Fruit fly (Drosophila melanogaster) whole organism, embryonic: Measurements from ENCODE around the gene CG6659.
A peak's percentile ranks its signal among the peaks of the same experiment; 100 is the strongest.

ENCODE experiments used
- Adf1 ChIP-seq: fragments of 200-800 bp; sonication (Bioruptor generic); IDR thresholded peaks from 2 replicates; pipeline ENCODE4 v1.3.6; 2022; ENCODE audit warnings: missing biosample characterization, missing genetic modification characterization
- Antp ChIP-seq: fragments of 200-800 bp; sonication (Bioruptor generic); optimal IDR thresholded peaks from 3 replicates; lab custom pipeline; 2016; ENCODE audit warnings: missing biosample characterization, missing genetic modification characterization
- Awh ChIP-seq: fragments of 200-800 bp; sonication (Bioruptor generic); IDR thresholded peaks from 2 replicates; pipeline ENCODE4, ENCODE4 v1.3.6; 2022; ENCODE audit warnings: missing biosample characterization, missing genetic modification characterization
- CG12219 ChIP-seq: fragments of 200-800 bp; sonication (Bioruptor generic); optimal IDR thresholded peaks from 3 replicates; lab custom pipeline; 2018; ENCODE audit warnings: missing biosample characterization, mild to moderate bottlenecking, missing genetic modification characterization
- CG13296 ChIP-seq: fragments of 200-800 bp; sonication (Bioruptor generic); optimal IDR thresholded peaks from 3 replicates; lab custom pipeline; 2018; ENCODE audit warnings: missing biosample characterization, mild to moderate bottlenecking, missing genetic modification characterization
- CG13775 ChIP-seq: fragments of 200-800 bp; sonication (Bioruptor generic); optimal IDR thresholded peaks from 3 replicates; lab custom pipeline; 2017; ENCODE audit warnings: missing biosample characterization, mild to moderate bottlenecking, missing genetic modification characterization
- CG17361 ChIP-seq: fragments of 200-800 bp; sonication (Bioruptor generic); IDR thresholded peaks from 3 replicates; pipeline ENCODE4 v1.3.6; 2022; ENCODE audit warnings: missing biosample characterization, missing genetic modification characterization
- CG32767 ChIP-seq: fragments of 200-800 bp; sonication (Bioruptor generic); IDR thresholded peaks from 2 replicates; pipeline ENCODE4 v1.3.6; 2022; ENCODE audit warnings: missing biosample characterization, missing genetic modification characterization
- CG4328 ChIP-seq: fragments of 200-800 bp; sonication (Bioruptor generic); optimal IDR thresholded peaks from 3 replicates; lab custom pipeline; 2017; ENCODE audit warnings: missing biosample characterization, missing genetic modification reagents, missing genetic modification characterization
- CG6272 ChIP-seq: fragments of 200-800 bp; sonication (Bioruptor generic); IDR thresholded peaks from 2 replicates; pipeline ENCODE4 v1.3.6; 2022; ENCODE audit warnings: missing biosample characterization, missing genetic modification characterization
- CG6689 ChIP-seq: fragments of 200-800 bp; sonication (Bioruptor generic); IDR thresholded peaks from 2 replicates; pipeline ENCODE4 v1.3.6; 2022; ENCODE audit warnings: missing biosample characterization, missing genetic modification characterization
- CG7839 ChIP-seq: fragments of 200-800 bp; sonication (Bioruptor generic); optimal IDR thresholded peaks from 3 replicates; lab custom pipeline; 2018; ENCODE audit warnings: missing biosample characterization, mild to moderate bottlenecking, missing genetic modification characterization, moderate library complexity
- CG7963 ChIP-seq: fragments of 200-800 bp; sonication (Bioruptor generic); IDR thresholded peaks from 3 replicates; pipeline ENCODE4 v1.3.6; 2022; ENCODE audit warnings: missing biosample characterization, missing genetic modification characterization; ENCODE audit not compliant: partially characterized antibody
- CG8281 ChIP-seq: fragments of 200-800 bp; sonication (Bioruptor generic); optimal IDR thresholded peaks from 2 replicates; lab custom pipeline; 2018; ENCODE audit warnings: missing biosample characterization, mild to moderate bottlenecking, missing genetic modification characterization, moderate library complexity
- CG8290 ChIP-seq, 3 experiments: fragments of 200-800 bp; sonication (Bioruptor generic); optimal IDR thresholded peaks; 2 replicates each; lab custom pipeline; 2016 to 2019; ENCODE audit warnings: missing biosample characterization in 3 of 3, missing genetic modification characterization in 3 of 3, mild to moderate bottlenecking in 2 of 3, moderate library complexity in 1 of 3
- CG8359 ChIP-seq: fragments of 200-800 bp; sonication (Bioruptor generic); optimal IDR thresholded peaks from 2 replicates; lab custom pipeline; 2017; ENCODE audit warnings: missing biosample characterization, mild to moderate bottlenecking, missing genetic modification characterization, borderline replicate concordance
- Camta ChIP-seq: fragments of 200-800 bp; sonication (Bioruptor generic); optimal IDR thresholded peaks from 2 replicates; lab custom pipeline; 2016; ENCODE audit warnings: missing biosample characterization, missing genetic modification characterization
- Dll ChIP-seq: fragments of 200-800 bp; sonication (Bioruptor generic); IDR thresholded peaks from 4 replicates; pipeline ENCODE4 v1.3.6; 2022; ENCODE audit warnings: missing biosample characterization, missing genetic modification characterization; ENCODE audit not compliant: partially characterized antibody
- E2f1 ChIP-seq: fragments of 200-800 bp; sonication (Bioruptor generic); IDR thresholded peaks from 2 replicates; pipeline ENCODE4 v1.3.6; 2022; ENCODE audit warnings: missing biosample characterization, missing genetic modification characterization
- GATAe ChIP-seq: fragments of 200-800 bp; sonication (Bioruptor generic); conservative IDR thresholded peaks from 2 replicates; pipeline ENCODE4 v1.3.6; 2022; ENCODE audit warnings: missing biosample characterization, missing genetic modification characterization
- HLH3B ChIP-seq: fragments of 200-800 bp; sonication (Bioruptor generic); IDR thresholded peaks from 2 replicates; pipeline ENCODE4 v1.3.6; 2022; ENCODE audit warnings: missing biosample characterization, missing genetic modification characterization
- Hr78 ChIP-seq, 2 experiments: fragments of 200-800 bp in 1 of 2; fragments of >200 bp in 1 of 2; sonication (Bioruptor generic) in 1 of 2; optimal IDR thresholded peaks; 2 replicates each; lab custom pipeline; 2017 to 2019; ENCODE audit warnings: missing biosample characterization in 2 of 2, missing genetic modification characterization in 2 of 2, mild to moderate bottlenecking in 1 of 2, moderate library complexity in 1 of 2
- Lhr ChIP-seq: fragments of 200-800 bp; sonication (Bioruptor generic); optimal IDR thresholded peaks from 3 replicates; lab custom pipeline; 2017; ENCODE audit warnings: mild to moderate bottlenecking, missing biosample characterization, missing genetic modification reagents, missing genetic modification characterization
- Lpt ChIP-seq: fragments of >200 bp; optimal IDR thresholded peaks from 2 replicates; lab custom pipeline; 2018; ENCODE audit warnings: missing biosample characterization, missing genetic modification characterization
- MESR4 ChIP-seq: fragments of 200-800 bp; sonication (Bioruptor generic); optimal IDR thresholded peaks from 2 replicates; lab custom pipeline; 2018; ENCODE audit warnings: missing biosample characterization, mild to moderate bottlenecking, missing genetic modification characterization, moderate library complexity
- Meics ChIP-seq: fragments of 200-800 bp; sonication (Bioruptor generic); optimal IDR thresholded peaks from 2 replicates; lab custom pipeline; 2017; ENCODE audit warnings: missing biosample characterization, mild to moderate bottlenecking, missing genetic modification characterization
- Nf-YC ChIP-seq: fragments of 200-800 bp; optimal IDR thresholded peaks from 3 replicates; lab custom pipeline; 2019; ENCODE audit warnings: missing biosample characterization, mild to moderate bottlenecking, missing genetic modification characterization, moderate library complexity
- TFAM ChIP-seq: fragments of 200-800 bp; sonication (Bioruptor generic); optimal IDR thresholded peaks from 2 replicates; lab custom pipeline; 2017; ENCODE audit warnings: missing biosample characterization, missing genetic modification characterization, inconsistent platforms
- Tbp ChIP-seq: fragments of >200 bp; optimal IDR thresholded peaks from 2 replicates; lab custom pipeline; 2018; ENCODE audit warnings: missing biosample characterization, missing genetic modification characterization
- abd-A ChIP-seq: fragments of 200-800 bp; sonication (Bioruptor generic); optimal IDR thresholded peaks from 3 replicates; lab custom pipeline; 2019; ENCODE audit warnings: missing biosample characterization, mild to moderate bottlenecking, missing genetic modification characterization, moderate library complexity
- cato ChIP-seq: fragments of 200-800 bp; sonication (Bioruptor generic); optimal IDR thresholded peaks from 2 replicates; lab custom pipeline; 2016; ENCODE audit warnings: missing biosample characterization, missing genetic modification characterization, borderline replicate concordance
- ftz-f1 ChIP-seq: fragments of 200-800 bp; sonication (Bioruptor generic); optimal IDR thresholded peaks from 2 replicates; lab custom pipeline; 2016; ENCODE audit warnings: missing biosample characterization, missing genetic modification characterization
- gce ChIP-seq: fragments of 200-800 bp; sonication (Bioruptor generic); IDR thresholded peaks from 3 replicates; pipeline ENCODE4 v1.3.6; 2022; ENCODE audit warnings: missing biosample characterization, missing genetic modification characterization
- gcm2 ChIP-seq: fragments of 200-800 bp; sonication (Bioruptor generic); optimal IDR thresholded peaks from 2 replicates; lab custom pipeline; 2016; ENCODE audit warnings: missing biosample characterization, missing genetic modification characterization
- h ChIP-seq: fragments of >200 bp; optimal IDR thresholded peaks from 2 replicates; lab custom pipeline; 2017
- insv ChIP-seq, 2 experiments: fragments of 200-800 bp; sonication (Bioruptor generic); optimal IDR thresholded peaks; 3 replicates each; lab custom pipeline; 2016 to 2018; ENCODE audit warnings: missing biosample characterization in 2 of 2, missing genetic modification characterization in 2 of 2
- jigr1 ChIP-seq: fragments of 200-800 bp; sonication (Bioruptor generic); IDR thresholded peaks from 3 replicates; pipeline ENCODE4 v1.3.6; 2022; ENCODE audit warnings: missing biosample characterization, missing genetic modification characterization
- nerfin-1 ChIP-seq: fragments of 200-800 bp; sonication (Bioruptor generic); optimal IDR thresholded peaks from 3 replicates; lab custom pipeline; 2019; ENCODE audit warnings: missing biosample characterization, mild to moderate bottlenecking, missing genetic modification characterization, moderate library complexity
- nom ChIP-seq: fragments of 200-800 bp; sonication (Bioruptor generic); optimal IDR thresholded peaks from 2 replicates; lab custom pipeline; 2017; ENCODE audit warnings: missing biosample characterization, missing genetic modification characterization, mild to moderate bottlenecking, moderate library complexity, missing genetic modification reagents
- pnt ChIP-seq: fragments of 200-800 bp; sonication (Bioruptor generic); optimal IDR thresholded peaks from 3 replicates; lab custom pipeline; 2016; ENCODE audit warnings: missing biosample characterization, missing genetic modification characterization
- pzg ChIP-seq: fragments of 200-800 bp; sonication (Bioruptor generic); optimal IDR thresholded peaks from 3 replicates; lab custom pipeline; 2018; ENCODE audit warnings: missing biosample characterization, mild to moderate bottlenecking, missing genetic modification characterization, moderate library complexity
- sima ChIP-seq: fragments of 200-800 bp; sonication (Bioruptor generic); optimal IDR thresholded peaks from 2 replicates; lab custom pipeline; 2016; ENCODE audit warnings: missing biosample characterization, missing genetic modification characterization
- sisA ChIP-seq: fragments of 200-800 bp; sonication (Bioruptor generic); IDR thresholded peaks from 2 replicates; pipeline ENCODE4 v1.3.6; 2022; ENCODE audit warnings: missing biosample characterization, missing genetic modification characterization
- sna ChIP-seq: fragments of 200-800 bp; sonication (Bioruptor generic); IDR thresholded peaks from 2 replicates; pipeline ENCODE4 v1.3.6; 2022; ENCODE audit warnings: missing biosample characterization, missing genetic modification characterization; ENCODE audit not compliant: partially characterized antibody
- sob ChIP-seq: fragments of 200-800 bp; sonication (Bioruptor generic); IDR thresholded peaks from 2 replicates; pipeline ENCODE4 v1.3.6; 2022; ENCODE audit warnings: missing biosample characterization, missing genetic modification characterization
- sqz ChIP-seq: fragments of 200-800 bp; sonication (Bioruptor generic); optimal IDR thresholded peaks from 3 replicates; lab custom pipeline; 2018; ENCODE audit warnings: missing biosample characterization, mild to moderate bottlenecking, missing genetic modification characterization
- tgo ChIP-seq: fragments of 200-800 bp; sonication (Bioruptor generic); IDR thresholded peaks from 3 replicates; pipeline ENCODE4 v1.3.6; 2022; ENCODE audit warnings: missing biosample characterization, missing genetic modification characterization
- usp ChIP-seq: fragments of >200 bp; optimal IDR thresholded peaks from 2 replicates; lab custom pipeline; 2017; ENCODE audit warnings: missing biosample characterization, missing genetic modification characterization
- vfl ChIP-seq: fragments of 200-800 bp; sonication (Bioruptor generic); optimal IDR thresholded peaks from 2 replicates; lab custom pipeline; 2016; ENCODE audit warnings: missing biosample characterization, missing genetic modification characterization
- wek ChIP-seq: fragments of 200-800 bp; sonication (Bioruptor generic); optimal IDR thresholded peaks from 3 replicates; lab custom pipeline; 2018; ENCODE audit warnings: missing biosample characterization, mild to moderate bottlenecking, missing genetic modification characterization, moderate library complexity

CG6659 gene

DNA sequence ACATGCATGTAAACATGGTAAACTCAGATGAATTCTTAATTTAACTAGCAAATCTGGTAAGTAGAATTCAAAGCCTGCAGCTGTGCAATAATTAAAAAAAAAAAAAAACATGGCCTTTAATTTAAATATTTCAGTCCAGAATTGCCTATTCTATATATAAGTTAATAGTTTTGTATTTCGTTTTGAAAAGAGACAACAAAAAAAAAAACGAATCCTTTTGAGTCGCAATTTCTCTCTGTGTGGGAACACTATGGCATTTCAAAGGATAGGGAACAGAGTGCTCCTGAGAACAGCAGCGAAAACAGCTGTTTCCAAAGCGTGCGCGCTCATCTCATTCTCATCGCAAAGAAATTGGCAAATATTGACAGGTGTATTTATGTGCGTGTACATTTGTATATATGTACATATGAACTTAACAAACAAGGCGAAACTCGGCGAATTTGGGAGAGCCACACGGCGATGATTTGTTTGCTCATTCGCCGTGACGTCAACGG lies 11.3 kb downstream of the CG6659 start (continued):
- TF ChIP-seq nerfin-1 (peak; percentile 40), ftz-f1 (GFP tag; lab: Kevin White, UChicago) (no peak), CG8359 (no peak), tgo (GFP tag; lab: Robert Waterston, UW) (peak; percentile 61), pzg (GFP tag; lab: Kevin White, UChicago) (no peak), sqz (GFP tag; lab: Kevin White, UChicago) (no peak), abd-A (tag; lab: Kevin White, UChicago) (no peak), sob (GFP tag; lab: Robert Waterston, UW) (no peak; the same call in none of the 2 replicates), gcm2 (GFP tag; lab: Kevin White, UChicago) (no peak), Antp (GFP tag; lab: Kevin White, UChicago) (no peak), gce (GFP tag; lab: Robert Waterston, UW) (no peak), CG7839 (tag; lab: Kevin White, UChicago) (peak; percentile 72), nom (GFP tag; lab: Kevin White, UChicago) (no peak), CG7963 (GFP tag; lab: Robert Waterston, UW) (no peak), jigr1 (GFP tag; lab: Robert Waterston, UW) (no peak), CG17361 (GFP tag; lab: Robert Waterston, UW) (peak; percentile 35; the same call in 1 of the 3 replicates), HLH3B (GFP tag; lab: Robert Waterston, UW) (no peak), CG4328 (no peak), wek (peak; percentile 19), insv (GFP tag; optimal IDR thresholded peaks at IDR 0.05; lab: Kevin White, UChicago) (no peak), CG13775 (GFP tag; lab: Kevin White, UChicago) (peak; percentile 67), h (no peak), Tbp (GFP tag; lab: Kevin White, UChicago) (no peak), CG8290 (GFP tag; optimal IDR thresholded peaks at IDR 0.05; lab: Kevin White, UChicago) (peak; percentile 16), CG8290 (tag; optimal IDR thresholded peaks at IDR 0.05; lab: Kevin White, UChicago) (peak in 1 of 2 experiments; percentile 87), Nf-YC (tag; lab: Kevin White, UChicago) (peak; percentile 19), Adf1 (GFP tag; lab: Robert Waterston, UW) (peak; percentile 26; the same call in 1 of the 2 replicates), CG6689 (GFP tag; lab: Robert Waterston, UW) (peak; percentile 65), Meics (GFP tag; lab: Kevin White, UChicago) (peak; percentile 59), CG32767 (GFP tag; lab: Robert Waterston, UW) (peak; percentile 60; the same call in 1 of the 2 replicates), sima (GFP tag; lab: Kevin White, UChicago) (no peak), CG13296 (GFP tag; lab: Kevin White, UChicago) (peak; percentile 54), Lhr (no peak), cato (GFP tag; lab: Kevin White, UChicago) (peak; percentile 20), Awh (GFP tag; lab: Robert Waterston, UW) (no peak), CG6272 (GFP tag; lab: Robert Waterston, UW) (no peak), vfl (GFP tag; lab: Kevin White, UChicago) (peak; percentile 23), Camta (GFP tag; lab: Kevin White, UChicago) (peak; percentile 43), Lpt (GFP tag; lab: Kevin White, UChicago) (no peak), TFAM (GFP tag; lab: Kevin White, UChicago) (no peak), pnt (GFP tag; lab: Kevin White, UChicago) (peak; percentile 43), usp (GFP tag; lab: Kevin White, UChicago) (no peak), sna (GFP tag; lab: Robert Waterston, UW) (no peak), sisA (peak; percentile 67), Dll (GFP tag; lab: Robert Waterston, UW) (no peak), CG8281 (tag; lab: Kevin White, UChicago) (no peak), CG12219 (GFP tag; lab: Kevin White, UChicago) (peak; percentile 12), E2f1 (no peak; the same call in 1 of the 2 replicates), Hr78 (GFP tag; optimal IDR thresholded peaks at IDR 0.05; lab: Kevin White, UChicago) (no peak), MESR4 (GFP tag; lab: Kevin White, UChicago) (no peak), GATAe (GFP tag; lab: Robert Waterston, UW) (no peak)
